Worm (Caenorhabditis elegans) whole organism, young adult: ENCODE results near the gene E02C12.11.

Source experiments
- B0035.1 ChIP-seq: sonication (generic microtip); optimal IDR thresholded peaks from 2 replicates; lab custom pipeline; 2016; ENCODE audit warnings: missing genetic modification characterization, mild to moderate bottlenecking, missing compliant biosample characterization, missing genotype, missing genetic modification reagents
- B0261.1 ChIP-seq: sonication (generic microtip); optimal IDR thresholded peaks from 2 replicates; lab custom pipeline; 2016; ENCODE audit warnings: mild to moderate bottlenecking, missing genetic modification characterization, moderate library complexity, missing compliant biosample characterization
- F22D6.2 ChIP-seq: sonication (generic microtip); optimal IDR thresholded peaks from 2 replicates; lab custom pipeline; 2016; ENCODE audit warnings: mild to moderate bottlenecking, missing genetic modification characterization, missing compliant biosample characterization
- F23B12.7 ChIP-seq: sonication (generic microtip); optimal IDR thresholded peaks from 2 replicates; lab custom pipeline; 2017; ENCODE audit warnings: missing genetic modification characterization, mild to moderate bottlenecking, missing compliant biosample characterization, antibody characterized with exemption, moderate library complexity; ENCODE audit not compliant: insufficient read depth
- F37B4.10 ChIP-seq: fragments of 200-800 bp; sonication (Bioruptor generic); IDR thresholded peaks from 2 replicates; pipeline ENCODE4 v1.3.6; 2022; ENCODE audit warnings: missing genetic modification characterization, missing compliant biosample characterization
- F39B2.1 ChIP-seq: fragments of 200-800 bp; sonication (Bioruptor generic); IDR thresholded peaks from 2 replicates; pipeline ENCODE4 v1.3.6; 2022; ENCODE audit warnings: missing genetic modification reagents, missing genetic modification characterization, missing compliant biosample characterization
- F49E8.2 ChIP-seq: sonication (generic microtip); optimal IDR thresholded peaks from 3 replicates; lab custom pipeline; 2017; ENCODE audit warnings: missing genetic modification characterization, mild to moderate bottlenecking, missing compliant biosample characterization, antibody characterized with exemption, moderate library complexity; ENCODE audit not compliant: insufficient read depth
- Y53G8AR.9 ChIP-seq: fragments of 200-800 bp; sonication (Bioruptor generic); conservative IDR thresholded peaks from 2 replicates; pipeline ENCODE4 v1.3.6; 2022; ENCODE audit warnings: missing genetic modification reagents, missing genetic modification characterization, missing compliant biosample characterization
- aptf-3 ChIP-seq: fragments of 200-800 bp; sonication (Bioruptor generic); IDR thresholded peaks from 2 replicates; pipeline ENCODE4 v1.3.6; 2022; ENCODE audit warnings: missing genetic modification characterization, missing compliant biosample characterization
- ceh-27 ChIP-seq: fragments of 200-800 bp; sonication (Bioruptor generic); optimal IDR thresholded peaks from 2 replicates; lab custom pipeline; 2018; ENCODE audit warnings: mild to moderate bottlenecking, missing genetic modification characterization, moderate library complexity, missing compliant biosample characterization
- ceh-91 ChIP-seq: fragments of 200-800 bp; sonication (Bioruptor generic); IDR thresholded peaks from 2 replicates; pipeline ENCODE4 v1.3.6; 2022; ENCODE audit warnings: missing genetic modification reagents, missing genetic modification characterization, missing compliant biosample characterization
- die-1 ChIP-seq: sonication (generic microtip); optimal IDR thresholded peaks from 2 replicates; lab custom pipeline; 2016; ENCODE audit warnings: missing genotype, mild to moderate bottlenecking, missing genetic modification characterization, missing compliant biosample characterization
- dox-1 ChIP-seq: fragments of 200-800 bp; sonication (Bioruptor generic); IDR thresholded peaks from 2 replicates; pipeline ENCODE4 v1.3.6; 2022; ENCODE audit warnings: missing genetic modification reagents, missing genetic modification characterization, missing compliant biosample characterization
- dpff-1 ChIP-seq: sonication (generic microtip); optimal IDR thresholded peaks from 2 replicates; lab custom pipeline; 2017; ENCODE audit warnings: mild to moderate bottlenecking, missing genetic modification characterization, missing compliant biosample characterization
- egl-44 ChIP-seq: fragments of 200-800 bp; sonication (Bioruptor generic); IDR thresholded peaks from 2 replicates; pipeline ENCODE4 v1.3.6; 2022; ENCODE audit warnings: missing genetic modification reagents, missing genetic modification characterization, missing compliant biosample characterization
- fkh-3 ChIP-seq: sonication (generic microtip); optimal IDR thresholded peaks from 2 replicates; lab custom pipeline; 2016; ENCODE audit warnings: mild to moderate bottlenecking, missing genetic modification characterization, missing compliant biosample characterization
- gei-17 ChIP-seq: fragments of 200-800 bp; sonication (Bioruptor generic); optimal IDR thresholded peaks from 2 replicates; lab custom pipeline; 2018; ENCODE audit warnings: mild to moderate bottlenecking, missing genetic modification characterization, missing compliant biosample characterization
- him-1 ChIP-seq: sonication (generic microtip); optimal IDR thresholded peaks from 2 replicates; lab custom pipeline; 2016; ENCODE audit warnings: missing genotype, missing genetic modification reagents, missing genetic modification characterization, missing compliant biosample characterization
- hlh-26 ChIP-seq: fragments of 200-800 bp; sonication (Bioruptor generic); conservative IDR thresholded peaks from 2 replicates; pipeline ENCODE4 v1.3.6; 2022; ENCODE audit warnings: missing genetic modification reagents, missing genetic modification characterization, missing compliant biosample characterization
- hmg-1.2 ChIP-seq: fragments of 200-800 bp; sonication (Bioruptor generic); IDR thresholded peaks from 2 replicates; pipeline ENCODE4 v1.3.6; 2022; ENCODE audit warnings: missing genetic modification reagents, missing genetic modification characterization, missing compliant biosample characterization
- hsf-1 ChIP-seq: fragments of 200-800 bp; sonication (Bioruptor generic); IDR thresholded peaks from 2 replicates; pipeline ENCODE4 v1.3.6; 2022; ENCODE audit warnings: missing genetic modification reagents, missing genetic modification characterization, missing compliant biosample characterization
- lin-26 ChIP-seq: fragments of 200-800 bp; sonication (Bioruptor generic); IDR thresholded peaks from 2 replicates; pipeline ENCODE4 v1.3.6; 2022; ENCODE audit warnings: missing genetic modification reagents, missing genetic modification characterization, missing compliant biosample characterization
- lsl-1 ChIP-seq: fragments of 200-800 bp; sonication (Bioruptor generic); optimal IDR thresholded peaks from 2 replicates; lab custom pipeline; 2018; ENCODE audit warnings: mild to moderate bottlenecking, missing genetic modification characterization, moderate library complexity, missing compliant biosample characterization
- madf-3 ChIP-seq: fragments of 200-800 bp; sonication (Bioruptor generic); IDR thresholded peaks from 2 replicates; pipeline ENCODE4 v1.3.6; 2022; ENCODE audit warnings: missing genetic modification reagents, missing genetic modification characterization, missing compliant biosample characterization
- madf-8 ChIP-seq: fragments of 200-800 bp; sonication (Bioruptor generic); conservative IDR thresholded peaks from 2 replicates; pipeline ENCODE4 v1.3.6; 2022; ENCODE audit warnings: missing genetic modification reagents, missing genetic modification characterization, missing compliant biosample characterization
- mes-4 ChIP-seq: sonication (generic microtip); optimal IDR thresholded peaks from 2 replicates; lab custom pipeline; 2016; ENCODE audit warnings: missing genotype, missing genetic modification characterization, missing compliant biosample characterization
- nhr-120 ChIP-seq: fragments of 200-800 bp; sonication (Bioruptor generic); IDR thresholded peaks from 2 replicates; pipeline ENCODE4 v1.3.6; 2022; ENCODE audit warnings: missing genetic modification characterization, missing compliant biosample characterization
- nhr-80 ChIP-seq: sonication (generic microtip); optimal IDR thresholded peaks from 2 replicates; lab custom pipeline; 2016; ENCODE audit warnings: missing genetic modification characterization, missing compliant biosample characterization
- pbrm-1 ChIP-seq: fragments of 200-800 bp; sonication (Bioruptor generic); IDR thresholded peaks from 2 replicates; pipeline ENCODE4 v1.3.6; 2022; ENCODE audit warnings: missing genetic modification reagents, missing genetic modification characterization, missing compliant biosample characterization
- rcor-1 ChIP-seq: fragments of 200-800 bp; sonication (Bioruptor generic); IDR thresholded peaks from 2 replicates; pipeline ENCODE4 v1.3.6; 2022; ENCODE audit warnings: missing genetic modification reagents, missing genetic modification characterization, missing compliant biosample characterization
- rpc-1 ChIP-seq, 2 experiments: fragments of 150-350 bp in 1 of 2; sonication (generic microtip) in 1 of 2; optimal IDR thresholded peaks; 2 replicates each; lab custom pipeline; 2014 to 2018; ENCODE audit warnings: missing biosample characterization in 1 of 2, missing genetic modification characterization in 1 of 2, missing genetic modification reagents in 1 of 2, missing genotype in 1 of 2
- sea-2 ChIP-seq: fragments of 200-800 bp; sonication (Bioruptor generic); IDR thresholded peaks from 2 replicates; pipeline ENCODE4 v1.3.6; 2022; ENCODE audit warnings: missing genetic modification characterization, missing compliant biosample characterization
- snpc-4 ChIP-seq, 5 experiments: fragments of 150-350 bp in 1 of 5; sonication (generic microtip) in 4 of 5; optimal IDR thresholded peaks; 2 replicates each; lab custom pipeline; 2014 to 2018; ENCODE audit warnings: missing genetic modification characterization in 5 of 5, missing biosample characterization in 3 of 5, antibody characterized with exemption in 2 of 5, mild to moderate bottlenecking in 2 of 5, missing compliant biosample characterization in 2 of 5, missing genotype in 2 of 5, moderate library complexity in 2 of 5, missing genetic modification reagents in 1 of 5
- somi-1 ChIP-seq: fragments of 200-800 bp; sonication (Bioruptor generic); optimal IDR thresholded peaks from 2 replicates; lab custom pipeline; 2018; ENCODE audit warnings: mild to moderate bottlenecking, missing genetic modification characterization, missing compliant biosample characterization
- sptf-2 ChIP-seq: fragments of 200-800 bp; sonication (Bioruptor generic); optimal IDR thresholded peaks from 2 replicates; lab custom pipeline; 2018; ENCODE audit warnings: mild to moderate bottlenecking, missing genetic modification characterization, missing compliant biosample characterization
- tbp1 ChIP-seq: fragments of 200-800 bp; sonication (Bioruptor generic); optimal IDR thresholded peaks from 2 replicates; lab custom pipeline; 2018; ENCODE audit warnings: mild to moderate bottlenecking, missing genetic modification characterization, missing compliant biosample characterization
- unc-62 ChIP-seq: fragments of 150-350 bp; optimal IDR thresholded peaks from 2 replicates; lab custom pipeline; 2014; ENCODE audit warnings: missing biosample characterization, missing genetic modification reagents, missing genetic modification characterization
- ztf-18 ChIP-seq: sonication (generic microtip); optimal IDR thresholded peaks from 2 replicates; lab custom pipeline; 2016; ENCODE audit warnings: missing genotype, mild to moderate bottlenecking, missing genetic modification characterization, missing compliant biosample characterization
- ztf-22 ChIP-seq: fragments of 200-800 bp; sonication (Bioruptor generic); optimal IDR thresholded peaks from 2 replicates; lab custom pipeline; 2018; ENCODE audit warnings: mild to moderate bottlenecking, missing genetic modification characterization, moderate library complexity, missing compliant biosample characterization
- ztf-28 ChIP-seq: fragments of 200-800 bp; sonication (Bioruptor generic); IDR thresholded peaks from 2 replicates; pipeline ENCODE4 v1.3.6; 2022; ENCODE audit warnings: missing genetic modification reagents, missing genetic modification characterization, missing compliant biosample characterization

E02C12.11 gene

DNA sequence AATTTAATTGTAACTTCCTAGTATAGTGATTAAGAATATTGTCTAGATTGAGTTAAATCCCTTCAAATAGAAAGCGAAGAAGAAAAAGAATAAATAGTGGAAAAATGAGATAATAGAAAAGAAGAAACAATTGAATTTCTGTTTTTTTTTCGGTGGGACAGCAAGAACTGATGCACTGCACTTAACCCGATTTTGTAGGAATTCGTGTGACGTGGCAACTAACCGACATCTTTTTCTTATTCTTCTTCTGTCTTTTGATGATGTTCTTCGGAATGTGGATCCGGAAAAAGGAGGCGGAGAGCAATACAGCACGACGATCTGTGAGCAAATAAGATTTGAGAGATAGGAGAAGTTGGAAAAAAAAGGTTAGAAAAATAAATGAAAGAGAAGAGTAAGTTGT, 29.2 kb upstream of the E02C12.11 start:
- TF ChIP-seq F39B2.1 (GFP tag; lab: Robert Waterston, UW) (no peak), nhr-80 (no peak), dox-1 (no peak), hlh-26 (no peak), unc-62 (GFP tag; lab: Kevin White, UChicago) (no peak), aptf-3 (GFP tag; lab: Robert Waterston, UW) (no peak), sea-2 (GFP tag; lab: Robert Waterston, UW) (no peak), ceh-91 (GFP tag; lab: Robert Waterston, UW) (no peak), lin-26 (GFP tag; lab: Robert Waterston, UW) (no peak), F37B4.10 (no peak), ztf-22 (GFP tag; lab: Kevin White, UChicago) (no peak), Y53G8AR.9 (no peak), hsf-1 (GFP tag; lab: Robert Waterston, UW) (no peak), madf-3 (GFP tag; lab: Robert Waterston, UW) (no peak), egl-44 (no peak), ztf-28 (no peak), ztf-18 (tag; lab: Kevin White, UChicago) (no peak), dpff-1 (tag; lab: Kevin White, UChicago) (no peak)
- TF ChIP-seq, all 124 proteins: peak for 0

DNA sequence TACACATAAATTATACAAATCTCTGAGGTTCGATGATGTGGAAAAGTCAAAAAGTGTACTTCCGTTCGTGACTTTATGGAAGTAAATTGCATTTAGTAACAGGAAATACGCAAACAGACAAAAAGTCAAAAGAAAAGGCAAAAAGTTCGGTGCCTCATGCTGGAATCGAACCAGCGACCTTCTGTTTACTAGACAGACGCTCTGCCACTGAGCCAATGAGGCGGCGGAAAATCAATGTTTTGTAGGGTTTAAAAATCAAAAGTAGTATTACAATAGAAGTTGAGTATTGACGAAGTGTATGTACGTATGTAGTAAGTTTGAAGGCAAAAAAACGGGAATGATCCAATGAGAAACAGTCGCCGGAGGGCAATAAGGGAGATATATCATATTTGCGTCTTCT, 27.2 kb upstream of the E02C12.11 start:
- TF ChIP-seq die-1 (tag; lab: Kevin White, UChicago) (peak; percentile 40), sptf-2 (GFP tag; lab: Kevin White, UChicago) (no peak), madf-8 (no peak), B0261.1 (tag; lab: Kevin White, UChicago) (peak; percentile 63), F23B12.7 (peak; percentile 39), lsl-1 (GFP tag; lab: Kevin White, UChicago) (peak; percentile 6), F39B2.1 (GFP tag; lab: Robert Waterston, UW) (no peak), ceh-27 (GFP tag; lab: Kevin White, UChicago) (no peak), tbp1 (peak; percentile 89), him-1 (tag; lab: Kevin White, UChicago) (peak; percentile 82), rcor-1 (GFP tag; lab: Robert Waterston, UW) (no peak), egl-44 (no peak), rpc-1 (optimal IDR thresholded peaks at IDR 0.05; lab: Kevin White, UChicago) (peak; percentile 54), rpc-1 (tag; optimal IDR thresholded peaks at IDR 0.05; lab: Kevin White, UChicago) (peak; percentile 84), pbrm-1 (0 out of 2 replicates have a peak, but pooled peaks have one; percentile 25), fkh-3 (tag; lab: Kevin White, UChicago) (no peak), mes-4 (tag; lab: Kevin White, UChicago) (no peak), F49E8.2 (tag; lab: Kevin White, UChicago) (no peak), somi-1 (GFP tag; lab: Kevin White, UChicago) (no peak), B0035.1 (no peak), nhr-120 (GFP tag; lab: Robert Waterston, UW) (no peak), nhr-80 (peak; percentile 1), snpc-4 (GFP tag; optimal IDR thresholded peaks at IDR 0.05; lab: Kevin White, UChicago) (no peak), snpc-4 (tag; optimal IDR thresholded peaks at IDR 0.05; lab: Kevin White, UChicago) (peak in 1 of 4 experiments; percentile 44), F22D6.2 (tag; lab: Kevin White, UChicago) (no peak), gei-17 (GFP tag; lab: Kevin White, UChicago) (no peak), hmg-1.2 (GFP tag; lab: Robert Waterston, UW) (peak; percentile 42; the same call in 1 of the 2 replicates), ztf-28 (no peak)
